Worm (Caenorhabditis elegans): Measurements from ENCODE around the gene irld-25.

DNA sequence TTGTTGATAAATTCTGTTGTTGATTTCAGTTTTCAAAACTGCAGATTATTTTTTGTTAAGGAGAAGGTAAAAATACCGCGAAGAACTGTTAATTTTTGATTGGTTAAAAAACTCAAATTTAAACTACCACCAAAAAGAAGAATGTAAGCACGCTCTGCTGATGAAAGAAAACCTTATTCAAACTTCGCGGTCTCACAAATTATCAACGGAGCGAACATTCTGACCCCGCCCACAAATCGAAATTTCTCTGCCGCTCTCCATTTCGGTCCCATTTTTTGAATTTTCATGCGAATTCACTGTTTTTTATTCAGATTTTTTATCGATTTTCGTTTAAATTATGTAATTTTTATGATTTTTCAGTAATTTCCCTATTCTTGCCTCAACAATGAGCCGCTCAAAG lies 31.9 kb upstream of the irld-25 start, which contains the start of gene cyn-3:
- TF ChIP-seq flt-1 (GFP tag; IDR thresholded peaks at IDR 0.05) (no peak), T22C8.4 (GFP tag; IDR thresholded peaks at IDR 0.05) (no peak), ref-1 (GFP tag; conservative IDR thresholded peaks at IDR 0.05) (no peak), klf-2 (GFP tag; conservative IDR thresholded peaks at IDR 0.05) (no peak), cog-1 (tag; optimal IDR thresholded peaks at IDR 0.05) (no peak), tab-1 (GFP tag; IDR thresholded peaks at IDR 0.05) (no peak), ztf-29 (GFP tag; IDR thresholded peaks at IDR 0.05) (no peak), med-1 (GFP tag; optimal IDR thresholded peaks at IDR 0.05; ENCODE audit: insufficient read depth) (no peak)

Data from whole organism, midembryonic.